Fruit fly (Drosophila melanogaster): ENCODE data around the gene 5-HT2B.

5-HT2B gene

DNA sequence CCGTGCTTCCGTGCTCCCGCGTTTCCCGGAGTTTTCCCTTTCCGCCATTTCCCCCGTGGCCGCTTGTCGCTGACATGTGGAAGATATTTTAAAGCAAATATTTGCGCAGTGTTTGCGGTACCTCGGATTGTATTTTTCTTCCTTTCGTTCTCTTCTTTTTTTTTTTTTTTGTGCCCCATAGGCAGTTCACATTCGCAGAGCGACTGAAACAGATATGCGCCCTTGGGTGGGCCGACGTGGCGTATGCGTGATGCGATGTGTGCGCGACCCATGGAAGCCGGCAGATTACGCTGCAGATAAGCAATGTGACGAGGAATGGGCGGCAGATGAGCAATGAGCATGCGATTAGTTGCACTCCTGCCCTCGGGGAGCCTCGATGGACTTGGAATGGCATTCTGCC, 9.9 kb downstream of the 5-HT2B start:
- TF ChIP-seq rn (GFP tag; IDR thresholded peaks at IDR 0.05) (no peak), fd96Ca (GFP tag; IDR thresholded peaks at IDR 0.05) (no peak), CG17806 (tag; optimal IDR thresholded peaks at IDR 0.05) (no peak), CG14655 (GFP tag; optimal IDR thresholded peaks at IDR 0.05) (no peak), CG34367 (tag; optimal IDR thresholded peaks at IDR 0.05) (no peak), CG8301 (tag; optimal IDR thresholded peaks at IDR 0.05) (no peak), CG4496 (GFP tag; IDR thresholded peaks at IDR 0.05) (no peak), Pif1A (GFP tag; optimal IDR thresholded peaks at IDR 0.05) (no peak), D1 (tag; optimal IDR thresholded peaks at IDR 0.05) (no peak), CG8159 (tag; optimal IDR thresholded peaks at IDR 0.05) (no peak), Ets98B (GFP tag; IDR thresholded peaks at IDR 0.05) (no peak), CG15710 (tag; optimal IDR thresholded peaks at IDR 0.05) (no peak), gl (tag; optimal IDR thresholded peaks at IDR 0.05) (no peak), CG9948 (tag; optimal IDR thresholded peaks at IDR 0.05) (no peak), CG12605 (GFP tag; IDR thresholded peaks at IDR 0.05) (no peak)

DNA sequence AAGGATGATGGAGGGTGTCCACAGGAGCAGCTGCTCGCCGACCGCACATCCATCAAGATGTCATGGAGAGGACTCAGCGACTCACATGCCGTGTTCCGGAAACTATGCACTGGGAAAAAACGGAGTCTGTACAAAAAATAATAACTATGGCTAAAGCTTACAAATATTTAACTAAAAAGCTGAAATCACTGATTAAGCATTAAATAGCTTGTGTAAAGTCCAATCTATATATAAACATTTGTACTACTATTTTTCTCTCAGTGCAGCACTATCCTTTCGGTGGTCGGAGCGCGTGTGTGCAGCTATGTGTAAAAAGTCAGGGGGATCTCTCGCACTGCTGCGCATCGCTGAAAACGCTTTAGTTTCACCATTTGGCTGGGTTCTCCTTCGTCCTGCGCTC, 18.2 kb downstream of the 5-HT2B start:
- TF ChIP-seq Pif1B (GFP tag; optimal IDR thresholded peaks at IDR 0.05), result no peak

DNA sequence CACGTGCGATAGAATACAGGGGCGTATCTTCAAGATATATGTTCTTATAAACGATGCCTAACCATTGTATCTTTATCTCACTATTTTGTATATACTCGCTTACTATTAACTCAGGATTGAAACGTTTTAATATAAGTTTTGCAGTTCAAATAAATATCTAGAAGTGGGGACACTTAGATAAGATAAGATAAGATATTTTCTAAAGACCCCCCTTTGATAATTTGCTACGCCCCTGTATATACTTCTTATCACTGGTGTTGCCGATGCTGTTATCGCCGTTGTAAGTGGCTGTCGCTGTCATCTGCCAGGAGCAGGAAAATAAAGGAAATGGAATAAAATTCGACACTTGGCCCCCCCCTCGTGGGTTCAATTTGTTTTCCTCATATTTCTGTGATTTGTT, 38.1 kb downstream of the 5-HT2B start:
- TF ChIP-seq CG14655 (GFP tag; optimal IDR thresholded peaks at IDR 0.05), result no peak

DNA sequence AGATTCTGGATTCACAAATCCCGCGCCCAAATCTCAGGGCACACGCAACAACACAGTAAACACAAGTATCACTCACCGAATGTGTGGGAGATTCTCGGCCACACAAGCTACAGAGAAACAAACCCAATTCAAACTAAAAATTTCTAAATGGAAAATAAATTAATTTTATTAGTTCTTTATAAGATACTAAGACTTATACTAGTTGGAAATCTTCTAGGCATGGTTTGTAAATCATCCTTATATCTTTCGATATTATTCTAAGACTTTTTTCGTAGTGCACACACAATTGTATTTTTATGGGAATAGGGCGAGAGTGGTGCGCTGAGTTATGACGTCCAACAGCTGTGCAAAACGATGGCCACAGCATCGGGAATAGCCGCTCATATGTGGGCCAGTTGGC, 41.1 kb downstream of the 5-HT2B start:
- TF ChIP-seq CG9948 (tag; optimal IDR thresholded peaks at IDR 0.05), result no peak
- TF ChIP-seq Pif1B (GFP tag; optimal IDR thresholded peaks at IDR 0.05), result no peak
- no peak for TF ChIP-seq fd96Ca (GFP tag; IDR thresholded peaks at IDR 0.05)
- no peak for TF ChIP-seq CG32121 (GFP tag; IDR thresholded peaks at IDR 0.05)
- TF ChIP-seq Ets98B (GFP tag; IDR thresholded peaks at IDR 0.05), result no peak
- TF ChIP-seq Pif1A (GFP tag; optimal IDR thresholded peaks at IDR 0.05), result no peak
- no peak for TF ChIP-seq CG14655 (GFP tag; optimal IDR thresholded peaks at IDR 0.05)
- no peak for TF ChIP-seq D1 (tag; optimal IDR thresholded peaks at IDR 0.05)
- TF ChIP-seq gl (tag; optimal IDR thresholded peaks at IDR 0.05), result no peak
- no peak for TF ChIP-seq CG13204 (GFP tag; optimal IDR thresholded peaks at IDR 0.05)
- TF ChIP-seq CG34367 (tag; optimal IDR thresholded peaks at IDR 0.05), result no peak
- TF ChIP-seq rn (GFP tag; IDR thresholded peaks at IDR 0.05), result no peak
- no peak for TF ChIP-seq CG15710 (tag; optimal IDR thresholded peaks at IDR 0.05)
- no peak for TF ChIP-seq CG8301 (tag; optimal IDR thresholded peaks at IDR 0.05)
- no peak for TF ChIP-seq EcR (GFP tag; optimal IDR thresholded peaks at IDR 0.05)

DNA sequence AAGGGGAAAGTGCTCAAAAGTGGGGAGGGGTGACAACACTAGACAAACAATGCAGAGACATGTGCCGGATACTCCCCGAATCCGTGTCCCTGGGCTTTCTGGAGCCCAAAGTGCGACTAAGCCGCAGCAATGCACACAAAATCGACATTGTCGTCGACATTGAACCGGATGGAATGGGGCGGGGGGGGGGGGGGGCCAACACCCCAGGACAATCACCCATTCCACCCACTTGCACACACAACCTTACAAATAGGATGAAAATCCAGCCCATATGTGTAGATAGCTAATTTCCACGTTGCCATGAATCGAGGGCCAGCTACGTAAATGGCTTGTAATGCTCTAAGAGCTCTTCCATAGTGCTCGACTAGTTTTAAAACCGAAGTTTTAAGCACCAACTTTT, 42.7 kb downstream of the 5-HT2B start:
- TF ChIP-seq CG10348 (GFP tag; IDR thresholded peaks at IDR 0.05) (no peak), CG32121 (GFP tag; IDR thresholded peaks at IDR 0.05) (no peak), CG9948 (tag; optimal IDR thresholded peaks at IDR 0.05) (no peak), D1 (tag; optimal IDR thresholded peaks at IDR 0.05) (no peak), Snoo (tag; optimal IDR thresholded peaks at IDR 0.05) (no peak), fd96Ca (GFP tag; IDR thresholded peaks at IDR 0.05) (no peak), CG8159 (tag; optimal IDR thresholded peaks at IDR 0.05) (no peak), gl (tag; optimal IDR thresholded peaks at IDR 0.05) (no peak), Pif1B (GFP tag; optimal IDR thresholded peaks at IDR 0.05) (no peak), CG17806 (tag; optimal IDR thresholded peaks at IDR 0.05) (no peak), Pif1A (GFP tag; optimal IDR thresholded peaks at IDR 0.05) (no peak)

DNA sequence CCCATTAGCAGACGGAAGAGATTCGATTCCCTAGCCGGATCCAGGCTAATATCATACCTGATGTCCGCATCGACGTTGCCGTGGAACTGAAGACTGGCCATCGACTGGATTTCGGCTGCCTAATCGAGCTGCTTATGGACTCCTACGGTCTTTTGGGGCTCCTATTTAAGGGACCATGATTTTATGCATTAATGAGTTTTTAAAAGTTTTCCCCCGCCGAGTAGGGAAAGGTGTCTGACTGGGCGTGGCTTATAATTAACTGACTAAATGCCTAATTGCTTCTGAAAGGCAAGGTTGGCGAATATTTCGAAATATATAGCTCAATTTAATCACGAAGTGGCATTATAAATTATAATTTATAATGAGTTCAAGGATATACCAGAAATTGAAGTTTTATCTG, 57.8 kb downstream of the 5-HT2B start, which contains the start of gene Or85e:
TSS of gene Or85e (minus strand) at position 101 of the 400 bp plus-strand sequence.
- TF ChIP-seq fd96Ca (GFP tag; IDR thresholded peaks at IDR 0.05), result no peak
- no peak for TF ChIP-seq CG12605 (GFP tag; IDR thresholded peaks at IDR 0.05)
- TF ChIP-seq CG17806 (tag; optimal IDR thresholded peaks at IDR 0.05), result no peak
- no peak for TF ChIP-seq rn (GFP tag; IDR thresholded peaks at IDR 0.05)
- no peak for TF ChIP-seq Pif1B (GFP tag; optimal IDR thresholded peaks at IDR 0.05)
- no peak for TF ChIP-seq CG32121 (GFP tag; IDR thresholded peaks at IDR 0.05)
- no peak for TF ChIP-seq CG34367 (tag; optimal IDR thresholded peaks at IDR 0.05)
- TF ChIP-seq Ets98B (GFP tag; IDR thresholded peaks at IDR 0.05), result no peak
- no peak for TF ChIP-seq EcR (GFP tag; optimal IDR thresholded peaks at IDR 0.05)
- TF ChIP-seq Snoo (tag; optimal IDR thresholded peaks at IDR 0.05), result no peak
- TF ChIP-seq CG8301 (tag; optimal IDR thresholded peaks at IDR 0.05), result no peak
- TF ChIP-seq D1 (tag; optimal IDR thresholded peaks at IDR 0.05), result no peak
- no peak for TF ChIP-seq gl (tag; optimal IDR thresholded peaks at IDR 0.05)
- TF ChIP-seq CG4496 (GFP tag; IDR thresholded peaks at IDR 0.05), result no peak
- TF ChIP-seq CG8159 (tag; optimal IDR thresholded peaks at IDR 0.05), result no peak
- no peak for TF ChIP-seq CG15710 (tag; optimal IDR thresholded peaks at IDR 0.05)

DNA sequence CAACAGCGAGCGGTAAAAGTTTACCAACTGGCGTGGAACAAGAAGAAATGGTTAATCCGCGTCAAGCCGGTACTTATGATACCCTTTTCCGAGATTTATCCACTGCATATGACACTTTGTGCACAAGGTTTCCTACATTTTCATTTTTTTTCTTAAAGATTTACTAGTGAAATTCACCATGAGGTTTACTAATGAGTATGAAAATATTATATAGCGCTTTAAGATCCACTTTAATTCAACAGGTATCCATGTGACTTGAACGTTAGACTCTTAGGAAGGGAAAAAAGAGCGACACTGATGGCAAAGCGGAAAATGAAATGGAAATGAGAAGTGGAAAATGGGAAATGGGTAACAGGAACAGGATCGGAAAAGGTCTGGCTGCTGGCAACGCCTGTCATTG, 60.6 kb downstream of the 5-HT2B start:
- TF ChIP-seq Pif1B (GFP tag; optimal IDR thresholded peaks at IDR 0.05), result no peak
- TF ChIP-seq D1 (tag; optimal IDR thresholded peaks at IDR 0.05), result no peak
- no peak for TF ChIP-seq CG32121 (GFP tag; IDR thresholded peaks at IDR 0.05)
- TF ChIP-seq EcR (GFP tag; optimal IDR thresholded peaks at IDR 0.05), result no peak
- no peak for TF ChIP-seq fd96Ca (GFP tag; IDR thresholded peaks at IDR 0.05)
- TF ChIP-seq Pif1A (GFP tag; optimal IDR thresholded peaks at IDR 0.05), result no peak
- TF ChIP-seq Ets98B (GFP tag; IDR thresholded peaks at IDR 0.05), result no peak
- TF ChIP-seq CG9948 (tag; optimal IDR thresholded peaks at IDR 0.05), result no peak
- TF ChIP-seq CG14655 (GFP tag; optimal IDR thresholded peaks at IDR 0.05), result no peak
- TF ChIP-seq CG8301 (tag; optimal IDR thresholded peaks at IDR 0.05), result no peak
- TF ChIP-seq CG8159 (tag; optimal IDR thresholded peaks at IDR 0.05), result no peak

Data from whole organism, pupa.